Worm (Caenorhabditis elegans) whole organism, midembryonic: ENCODE data around the gene F57C12.6.
A peak's percentile ranks its signal among the peaks of the same experiment; 100 is the strongest.

Source experiments
- T22C8.4 ChIP-seq: fragments of 200-800 bp; sonication (Bioruptor generic); IDR thresholded peaks from 2 replicates; pipeline ENCODE4 v1.3.6; 2022; ENCODE audit warnings: missing genetic modification characterization, missing compliant biosample characterization
- cog-1 ChIP-seq: sonication (generic microtip); optimal IDR thresholded peaks from 2 replicates; lab custom pipeline; 2016; ENCODE audit warnings: missing genetic modification characterization, missing compliant biosample characterization
- flt-1 ChIP-seq: fragments of 200-800 bp; sonication (Bioruptor generic); IDR thresholded peaks from 2 replicates; pipeline ENCODE4 v1.3.6; 2022; ENCODE audit warnings: missing genetic modification characterization, missing compliant biosample characterization
- klf-2 ChIP-seq: fragments of 200-800 bp; sonication (Bioruptor generic); conservative IDR thresholded peaks from 2 replicates; pipeline ENCODE4 v1.3.6; 2022; ENCODE audit warnings: missing genetic modification reagents, missing genetic modification characterization, missing compliant biosample characterization
- med-1 ChIP-seq: sonication (generic microtip); optimal IDR thresholded peaks from 2 replicates; lab custom pipeline; 2017; ENCODE audit warnings: missing genetic modification characterization, mild to moderate bottlenecking, missing compliant biosample characterization, antibody characterized with exemption, missing genetic modification reagents; ENCODE audit not compliant: insufficient read depth
- ref-1 ChIP-seq: fragments of 200-800 bp; sonication (Bioruptor generic); conservative IDR thresholded peaks from 2 replicates; pipeline ENCODE4 v1.3.6; 2022; ENCODE audit warnings: missing genetic modification reagents, missing genetic modification characterization, missing compliant biosample characterization
- tab-1 ChIP-seq: fragments of 200-800 bp; sonication (Bioruptor generic); IDR thresholded peaks from 2 replicates; pipeline ENCODE4 v1.3.6; 2022; ENCODE audit warnings: missing genetic modification characterization, missing compliant biosample characterization
- ztf-23 ChIP-seq: fragments of 200-800 bp; sonication (Bioruptor generic); IDR thresholded peaks from 2 replicates; pipeline ENCODE4 v1.3.6; 2022; ENCODE audit warnings: missing genetic modification reagents, missing genetic modification characterization, missing compliant biosample characterization
- ztf-29 ChIP-seq: fragments of 200-800 bp; sonication (Bioruptor generic); IDR thresholded peaks from 2 replicates; pipeline ENCODE4 v1.3.6; 2022; ENCODE audit warnings: missing genetic modification reagents, missing genetic modification characterization, missing compliant biosample characterization

Gene F57C12.6

DNA sequence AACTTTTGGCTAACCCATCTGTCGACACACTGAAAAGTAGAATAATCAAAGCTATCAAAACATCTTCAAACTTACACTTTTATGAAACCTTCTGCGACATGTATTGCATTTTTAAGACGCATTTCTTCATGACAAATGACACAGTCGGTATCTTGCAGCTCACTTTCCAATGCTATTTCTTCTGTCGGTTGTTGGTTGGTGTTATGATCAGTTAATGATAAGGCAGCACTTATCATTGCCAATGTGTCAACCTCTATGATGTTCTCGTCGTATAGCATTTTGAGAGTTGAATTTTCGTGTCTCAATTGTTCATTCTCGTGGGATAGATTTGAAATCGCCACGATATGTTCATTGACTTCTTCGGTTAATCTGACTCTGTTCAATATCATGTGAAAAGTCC is 355 bp downstream of the F57C12.6 start:
- TF ChIP-seq tab-1 (no peak), med-1 (GFP tag; lab: Kevin White, UChicago) (no peak), flt-1 (GFP tag; lab: Robert Waterston, UW) (no peak), ztf-23 (GFP tag; lab: Robert Waterston, UW) (no peak), T22C8.4 (GFP tag; lab: Robert Waterston, UW) (no peak), klf-2 (no peak), ref-1 (GFP tag; lab: Robert Waterston, UW) (no peak), cog-1 (tag; lab: Kevin White, UChicago) (no peak), ztf-29 (no peak)

DNA sequence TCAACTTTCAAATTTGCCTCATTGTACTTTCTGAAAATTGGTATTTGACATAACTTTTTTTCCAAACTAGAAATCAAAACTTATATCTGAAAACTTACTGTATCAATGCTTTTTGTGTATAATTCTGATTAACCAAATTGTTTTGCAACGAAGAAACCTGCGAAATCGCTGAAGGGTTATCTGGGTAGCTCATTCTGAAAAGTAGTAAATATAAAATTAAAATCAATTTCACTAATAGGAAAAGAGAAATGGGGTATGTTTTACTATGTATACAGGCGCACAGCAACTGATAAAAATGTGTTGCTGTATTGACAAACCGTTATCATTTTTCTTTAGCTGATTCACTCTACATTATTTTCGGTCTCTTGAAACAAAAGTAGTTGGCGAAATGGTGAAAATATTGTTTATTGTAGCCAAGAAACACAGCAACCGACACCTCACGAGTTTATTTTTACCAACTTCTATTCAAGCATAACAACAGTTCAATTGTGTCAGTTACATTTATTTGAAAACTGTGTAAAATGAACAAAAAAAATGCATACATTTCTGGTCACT is 2.5 kb downstream of the F57C12.6 start, which contains the start of gene F57C12.2:
F57C12.2 (minus strand) TSS at position 218 of the 555 bp plus-strand sequence.
- TF ChIP-seq T22C8.4 (GFP tag; lab: Robert Waterston, UW) = no peak
- no peak for TF ChIP-seq tab-1
- TF ChIP-seq ztf-29 = no peak
- no peak for TF ChIP-seq cog-1 (tag; lab: Kevin White, UChicago)

- no peak for TF ChIP-seq ztf-23 (GFP tag; lab: Robert Waterston, UW)
- TF ChIP-seq ztf-29 = no peak
- no peak for TF ChIP-seq tab-1
- no peak for TF ChIP-seq med-1 (GFP tag; lab: Kevin White, UChicago)
- no peak for TF ChIP-seq ref-1 (GFP tag; lab: Robert Waterston, UW)
- no peak for TF ChIP-seq T22C8.4 (GFP tag; lab: Robert Waterston, UW)
- TF ChIP-seq klf-2 = no peak
- no peak for TF ChIP-seq flt-1 (GFP tag; lab: Robert Waterston, UW)
- no peak for TF ChIP-seq cog-1 (tag; lab: Kevin White, UChicago)
Measured at ce11 chrX:542807-543206, 11.0 kb downstream of the F57C12.6 start, which contains the start of gene F28C10.1. Gene F28C10.1 (plus strand): TSS chrX:543107.

DNA sequence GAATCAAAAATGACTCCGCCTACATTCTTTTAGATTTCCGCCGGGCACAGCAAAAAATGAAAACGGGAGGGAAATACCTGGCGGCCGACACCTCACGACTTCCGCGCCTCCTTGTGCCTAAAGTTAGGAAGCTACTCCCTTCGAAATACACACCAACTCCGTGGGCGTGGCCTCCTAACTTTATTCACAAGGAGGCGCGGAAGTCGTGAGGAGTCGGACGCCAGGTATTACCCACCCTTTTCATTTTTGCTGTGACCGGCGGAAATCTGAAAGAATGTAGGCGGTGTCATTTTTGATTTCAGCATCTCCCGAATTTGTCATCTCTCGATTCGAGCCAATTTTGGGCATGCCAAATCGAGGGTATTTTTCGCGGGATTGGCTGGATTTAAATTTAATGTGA is 15.7 kb downstream of the F57C12.6 start:
- TF ChIP-seq tab-1 (no peak), klf-2 (no peak), cog-1 (tag; lab: Kevin White, UChicago) (no peak), ztf-29 (no peak), ref-1 (GFP tag; lab: Robert Waterston, UW) (no peak), med-1 (GFP tag; lab: Kevin White, UChicago) (no peak), T22C8.4 (GFP tag; lab: Robert Waterston, UW) (no peak), ztf-23 (GFP tag; lab: Robert Waterston, UW) (no peak), flt-1 (GFP tag; lab: Robert Waterston, UW) (no peak)

ce11 chrX:536365-536764 is 17.4 kb downstream of the F57C12.6 start:
- no peak for TF ChIP-seq ztf-23 (GFP tag; lab: Robert Waterston, UW)
- TF ChIP-seq ref-1 (GFP tag; lab: Robert Waterston, UW) = no peak
- TF ChIP-seq tab-1 = no peak

ce11 chrX:535728-536127 is 18.0 kb downstream of the F57C12.6 start, which contains the start of gene F28C10.3:
Gene F28C10.3 (minus strand): TSS chrX:535828.
- TF ChIP-seq flt-1 (GFP tag; lab: Robert Waterston, UW) (no peak), cog-1 (tag; lab: Kevin White, UChicago) (peak; percentile 68), med-1 (GFP tag; lab: Kevin White, UChicago) (no peak), klf-2 (no peak), T22C8.4 (GFP tag; lab: Robert Waterston, UW) (no peak), ztf-29 (no peak), tab-1 (no peak), ztf-23 (GFP tag; lab: Robert Waterston, UW) (0 out of 2 replicates have a peak, but pooled peaks have one; percentile 36), ref-1 (GFP tag; lab: Robert Waterston, UW) (no peak)

- TF ChIP-seq ztf-23 (GFP tag; lab: Robert Waterston, UW) (no peak), T22C8.4 (GFP tag; lab: Robert Waterston, UW) (no peak), tab-1 (no peak)
Measured at ce11 chrX:530909-531308, 22.9 kb downstream of the F57C12.6 start, which contains the start of gene B0310.6. Gene B0310.6 (minus strand): TSS chrX:531009.

ce11 chrX:530011-530410 is 23.8 kb downstream of the F57C12.6 start, which contains the start of gene ugt-46:
Gene ugt-46 (minus strand): TSS chrX:530289.
- TF ChIP-seq ztf-23 (GFP tag; lab: Robert Waterston, UW) = no peak

DNA sequence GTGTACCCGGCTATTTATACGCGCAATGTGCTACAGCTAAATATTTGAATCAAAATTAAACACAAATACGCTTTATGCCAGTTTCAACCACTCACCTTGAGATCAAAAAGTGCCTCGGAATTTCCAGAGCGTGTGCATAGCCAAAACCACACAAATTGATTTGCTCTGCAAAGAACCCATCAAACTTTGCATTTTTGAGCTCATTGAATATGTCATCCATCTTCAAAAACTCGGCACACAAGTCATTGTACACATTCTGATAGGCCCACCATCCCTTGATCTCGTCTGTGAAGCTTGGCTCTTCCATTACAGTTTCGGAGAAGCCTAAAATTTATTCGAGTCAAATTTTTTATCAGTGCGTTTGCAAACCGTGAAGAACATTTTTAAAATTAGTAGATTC is 24.4 kb downstream of the F57C12.6 start:
- no peak for TF ChIP-seq tab-1

ce11 chrX:528761-529160 is 25.0 kb downstream of the F57C12.6 start:
- TF ChIP-seq ztf-29 = no peak

DNA sequence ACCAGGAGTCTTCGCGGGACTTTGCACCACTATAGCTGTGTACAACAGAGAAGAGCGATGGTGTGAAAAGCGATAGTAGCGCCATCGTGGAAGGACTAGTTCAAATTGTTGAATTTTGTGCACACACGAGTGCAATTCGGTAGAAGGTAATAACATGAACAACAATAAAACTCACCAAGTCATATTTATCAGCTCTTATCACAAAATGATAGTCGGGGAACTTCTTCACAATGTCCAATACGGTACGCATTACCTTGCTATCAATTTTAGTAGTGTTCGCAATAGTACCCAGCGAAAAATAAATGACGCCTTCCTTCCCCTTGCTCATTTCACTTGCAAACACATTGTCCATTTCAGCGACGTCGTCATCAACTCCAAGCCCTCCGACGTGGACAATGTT is 26.1 kb downstream of the F57C12.6 start:
- TF ChIP-seq T22C8.4 (GFP tag; lab: Robert Waterston, UW) (no peak), cog-1 (tag; lab: Kevin White, UChicago) (no peak), flt-1 (GFP tag; lab: Robert Waterston, UW) (no peak), ztf-29 (no peak), med-1 (GFP tag; lab: Kevin White, UChicago) (no peak)
